Worm (Caenorhabditis elegans): ENCODE data around the gene miga-1.

ce11 chrV:12446895-12447294 is 46.2 kb upstream of the miga-1 start, which contains the start of the genes pals-38 and C54D10.9:
- no peak for TF ChIP-seq lsy-2 (tag; optimal IDR thresholded peaks at IDR 0.05)
- no peak for TF ChIP-seq mdl-1 (tag; optimal IDR thresholded peaks at IDR 0.05)
- no peak for TF ChIP-seq lin-11 (tag; optimal IDR thresholded peaks at IDR 0.05)
